Worm (Caenorhabditis elegans): ENCODE measurements around the gene lin-8.

ce11 chrII:3043358-3043757 lies 13.3 kb upstream of the lin-8 start, which contains the start of gene B0454.8:
- TF ChIP-seq klf-2 (GFP tag; conservative IDR thresholded peaks at IDR 0.05), result no peak
- no peak for TF ChIP-seq T22C8.4 (GFP tag; IDR thresholded peaks at IDR 0.05)
- TF ChIP-seq ref-1 (GFP tag; conservative IDR thresholded peaks at IDR 0.05), result no peak
- TF ChIP-seq flt-1 (GFP tag; IDR thresholded peaks at IDR 0.05), result no peak
